Worm (Caenorhabditis elegans) whole organism, L4 larva: Measurements from ENCODE around the gene fndc-1.

Experiments used
- F37D6.2 ChIP-seq: sonication (generic microtip); optimal IDR thresholded peaks from 2 replicates; lab custom pipeline; 2016; ENCODE audit warnings: mild to moderate bottlenecking, missing genetic modification characterization, missing compliant biosample characterization
- R02D3.7 ChIP-seq: fragments of 150-350 bp; sonication (generic microtip); optimal IDR thresholded peaks from 3 replicates; lab custom pipeline; 2014; ENCODE audit warnings: missing biosample characterization, missing genetic modification characterization
- T26A8.4 ChIP-seq: fragments of 200-800 bp; sonication (Bioruptor generic); IDR thresholded peaks from 2 replicates; pipeline ENCODE4 v1.3.6; 2022; ENCODE audit warnings: missing genetic modification characterization, missing compliant biosample characterization
- Y48G9A.11 ChIP-seq: fragments of 200-800 bp; sonication (Bioruptor generic); IDR thresholded peaks from 2 replicates; pipeline ENCODE4 v1.3.6; 2022; ENCODE audit warnings: missing genetic modification reagents, missing genetic modification characterization, missing compliant biosample characterization
- Y5F2A.4 ChIP-seq: fragments of 200-800 bp; sonication (Bioruptor generic); optimal IDR thresholded peaks from 2 replicates; lab custom pipeline; 2018; ENCODE audit warnings: mild to moderate bottlenecking, missing genetic modification characterization, missing compliant biosample characterization
- Y75B8A.6 ChIP-seq: fragments of 200-800 bp; sonication (Bioruptor generic); IDR thresholded peaks from 2 replicates; pipeline ENCODE4 v1.3.6; 2022; ENCODE audit warnings: missing genetic modification reagents, missing genetic modification characterization, missing compliant biosample characterization
- ZK337.2 ChIP-seq: fragments of 200-800 bp; sonication (Bioruptor generic); IDR thresholded peaks from 2 replicates; pipeline ENCODE4 v1.3.6; 2022; ENCODE audit warnings: missing genetic modification reagents, missing genetic modification characterization, missing compliant biosample characterization
- ama-1 ChIP-seq: fragments of 150-350 bp; optimal IDR thresholded peaks from 2 replicates; lab custom pipeline; 2014; ENCODE audit warnings: inconsistent platforms, mixed read lengths
- arid-1 ChIP-seq: fragments of 200-800 bp; sonication (Bioruptor generic); conservative IDR thresholded peaks from 2 replicates; pipeline ENCODE4 v1.3.6; 2022; ENCODE audit warnings: missing genetic modification reagents, missing genetic modification characterization, missing compliant biosample characterization
- ceh-20 ChIP-seq: fragments of 200-800 bp; sonication (Bioruptor generic); IDR thresholded peaks from 2 replicates; pipeline ENCODE4 v1.3.6; 2022; ENCODE audit warnings: missing genetic modification reagents, missing genetic modification characterization, missing compliant biosample characterization
- ceh-28 ChIP-seq: fragments of 150-350 bp; optimal IDR thresholded peaks from 2 replicates; lab custom pipeline; 2014; ENCODE audit warnings: missing biosample characterization, missing genetic modification reagents, missing genetic modification characterization
- ceh-32 ChIP-seq: sonication (generic microtip); optimal IDR thresholded peaks from 2 replicates; lab custom pipeline; 2016; ENCODE audit warnings: mild to moderate bottlenecking, missing genetic modification characterization, missing compliant biosample characterization; ENCODE audit not compliant: poor library complexity
- ceh-44 ChIP-seq: fragments of 200-800 bp; sonication (Bioruptor generic); IDR thresholded peaks from 2 replicates; pipeline ENCODE4 v1.3.6; 2022; ENCODE audit warnings: missing genetic modification reagents, missing genetic modification characterization, missing compliant biosample characterization
- ceh-62 ChIP-seq: sonication (generic microtip); optimal IDR thresholded peaks from 2 replicates; lab custom pipeline; 2017; ENCODE audit warnings: missing biosample characterization, missing genetic modification characterization
- cey-2 ChIP-seq: sonication (generic microtip); optimal IDR thresholded peaks from 3 replicates; lab custom pipeline; 2017; ENCODE audit warnings: missing genetic modification characterization, mild to moderate bottlenecking, missing compliant biosample characterization, antibody characterized with exemption, borderline replicate concordance; ENCODE audit not compliant: insufficient read depth
- ctbp-1 ChIP-seq: fragments of 200-800 bp; sonication (Bioruptor generic); IDR thresholded peaks from 2 replicates; pipeline ENCODE4 v1.3.6; 2022; ENCODE audit warnings: missing genetic modification reagents, missing genetic modification characterization, missing compliant biosample characterization
- daf-16 ChIP-seq, 3 experiments: sonication (generic microtip); optimal IDR thresholded peaks; 2 replicates each; lab custom pipeline; 2016 to 2017; ENCODE audit warnings: missing genetic modification characterization in 3 of 3, missing genetic modification reagents in 3 of 3, mild to moderate bottlenecking in 2 of 3, missing compliant biosample characterization in 2 of 3, missing biosample characterization in 1 of 3, moderate library complexity in 1 of 3
- dmd-8 ChIP-seq: fragments of 200-800 bp; sonication (Bioruptor generic); IDR thresholded peaks from 2 replicates; pipeline ENCODE4 v1.3.6; 2022; ENCODE audit warnings: missing genetic modification characterization, missing compliant biosample characterization
- dpl-1 ChIP-seq: fragments of 150-350 bp; optimal IDR thresholded peaks from 2 replicates; lab custom pipeline; 2014; ENCODE audit warnings: missing biosample characterization, missing genetic modification reagents, missing genetic modification characterization
- dve-1 ChIP-seq: sonication (generic microtip); optimal IDR thresholded peaks from 2 replicates; lab custom pipeline; 2017; ENCODE audit warnings: antibody characterized with exemption, mild to moderate bottlenecking, missing genetic modification characterization, missing compliant biosample characterization; ENCODE audit not compliant: insufficient read depth
- egl-43 ChIP-seq: fragments of 200-800 bp; sonication (Bioruptor generic); IDR thresholded peaks from 2 replicates; pipeline ENCODE4 v1.3.6; 2022; ENCODE audit warnings: missing genetic modification reagents, missing genetic modification characterization, missing compliant biosample characterization
- hif-1 ChIP-seq, 2 experiments: sonication (generic microtip); optimal IDR thresholded peaks; 2 replicates each; lab custom pipeline; 2016 to 2017; ENCODE audit warnings: missing compliant biosample characterization in 2 of 2, missing genetic modification characterization in 2 of 2, missing genetic modification reagents in 2 of 2, missing genotype in 2 of 2, mild to moderate bottlenecking in 1 of 2
- hlh-30 ChIP-seq: sonication (generic microtip); optimal IDR thresholded peaks from 2 replicates; lab custom pipeline; 2017; ENCODE audit warnings: antibody characterized with exemption, mild to moderate bottlenecking, missing genetic modification characterization, missing compliant biosample characterization; ENCODE audit not compliant: insufficient read depth
- jun-1 ChIP-seq: fragments of 150-350 bp; optimal IDR thresholded peaks from 2 replicates; lab custom pipeline; 2014; ENCODE audit warnings: missing biosample characterization, missing genetic modification reagents, missing genetic modification characterization
- lin-1 ChIP-seq: fragments of 200-800 bp; sonication (Bioruptor generic); IDR thresholded peaks from 2 replicates; pipeline ENCODE4 v1.3.6; 2022; ENCODE audit warnings: missing genetic modification reagents, missing genetic modification characterization, missing compliant biosample characterization
- lin-13 ChIP-seq: fragments of 150-350 bp; optimal IDR thresholded peaks from 2 replicates; lab custom pipeline; 2014; ENCODE audit warnings: missing biosample characterization, missing genetic modification reagents, missing genetic modification characterization
- lin-39 ChIP-seq: fragments of 150-350 bp; optimal IDR thresholded peaks from 2 replicates; lab custom pipeline; 2014; ENCODE audit warnings: missing biosample characterization, missing genetic modification reagents, missing genetic modification characterization
- lir-3 ChIP-seq: sonication (generic microtip); optimal IDR thresholded peaks from 2 replicates; lab custom pipeline; 2016; ENCODE audit warnings: mild to moderate bottlenecking, missing genetic modification characterization, missing compliant biosample characterization
- madf-9 ChIP-seq: fragments of 200-800 bp; sonication (Bioruptor generic); conservative IDR thresholded peaks from 2 replicates; pipeline ENCODE4 v1.3.6; 2022; ENCODE audit warnings: missing genetic modification reagents, missing genetic modification characterization, missing compliant biosample characterization
- mes-2 ChIP-seq: sonication (generic microtip); optimal IDR thresholded peaks from 2 replicates; lab custom pipeline; 2016; ENCODE audit warnings: missing genotype, mild to moderate bottlenecking, missing genetic modification characterization, missing compliant biosample characterization; ENCODE audit not compliant: poor library complexity, severe bottlenecking
- mxl-3 ChIP-seq: fragments of 200-800 bp; sonication (Bioruptor generic); optimal IDR thresholded peaks from 2 replicates; lab custom pipeline; 2018; ENCODE audit warnings: mild to moderate bottlenecking, missing genetic modification characterization, missing compliant biosample characterization
- nhr-102 ChIP-seq: sonication (generic microtip); optimal IDR thresholded peaks from 2 replicates; lab custom pipeline; 2016; ENCODE audit warnings: mild to moderate bottlenecking, missing genetic modification characterization, moderate library complexity, missing compliant biosample characterization
- nhr-237 ChIP-seq: sonication (generic microtip); optimal IDR thresholded peaks from 2 replicates; lab custom pipeline; 2017; ENCODE audit warnings: missing biosample characterization, missing genetic modification characterization
- nhr-6 ChIP-seq: fragments of 150-350 bp; optimal IDR thresholded peaks from 2 replicates; lab custom pipeline; 2014; ENCODE audit warnings: missing biosample characterization, missing genetic modification characterization
- nhr-76 ChIP-seq: fragments of 150-350 bp; optimal IDR thresholded peaks from 2 replicates; lab custom pipeline; 2014; ENCODE audit warnings: missing biosample characterization, missing genetic modification characterization
- nhr-77 ChIP-seq: fragments of 150-350 bp; optimal IDR thresholded peaks from 2 replicates; lab custom pipeline; 2014; ENCODE audit warnings: missing biosample characterization, missing genetic modification characterization
- php-3 ChIP-seq: fragments of 200-800 bp; sonication (Bioruptor generic); IDR thresholded peaks from 2 replicates; pipeline ENCODE4 v1.3.6; 2022; ENCODE audit warnings: missing genetic modification reagents, missing genetic modification characterization, missing compliant biosample characterization
- pqm-1 ChIP-seq: sonication (generic microtip); optimal IDR thresholded peaks from 2 replicates; lab custom pipeline; 2017; ENCODE audit warnings: missing biosample characterization, missing genetic modification characterization
- rbr-2 ChIP-seq: sonication (generic microtip); optimal IDR thresholded peaks from 2 replicates; lab custom pipeline; 2016; ENCODE audit warnings: missing genotype, missing genetic modification characterization, missing compliant biosample characterization
- sdz-12 ChIP-seq: fragments of 200-800 bp; sonication (Bioruptor generic); optimal IDR thresholded peaks from 2 replicates; lab custom pipeline; 2018; ENCODE audit warnings: mild to moderate bottlenecking, missing genetic modification characterization, missing compliant biosample characterization
- set-16 ChIP-seq: fragments of 200-800 bp; sonication (Bioruptor generic); IDR thresholded peaks from 2 replicates; pipeline ENCODE4 v1.3.6; 2022; ENCODE audit warnings: missing genetic modification reagents, missing genetic modification characterization, missing compliant biosample characterization
- skn-1 ChIP-seq: fragments of 150-350 bp; optimal IDR thresholded peaks from 2 replicates; lab custom pipeline; 2014; ENCODE audit warnings: missing biosample characterization, missing genetic modification characterization
- tag-97 ChIP-seq: fragments of 200-800 bp; sonication (Bioruptor generic); IDR thresholded peaks from 2 replicates; pipeline ENCODE4 v1.3.6; 2022; ENCODE audit warnings: missing genetic modification characterization, missing compliant biosample characterization
- unc-130 ChIP-seq: sonication (generic microtip); optimal IDR thresholded peaks from 2 replicates; lab custom pipeline; 2016; ENCODE audit warnings: missing genetic modification reagents, missing genetic modification characterization, missing compliant biosample characterization
- unc-62 ChIP-seq, 3 experiments: fragments of 150-350 bp in 1 of 3; sonication (generic microtip); optimal IDR thresholded peaks in 2 of 3; peaks in 1 of 3; 1 replicate in 1 of 3; 2 replicates in 2 of 3; lab custom pipeline; 2014 to 2017; ENCODE audit warnings: missing biosample characterization in 3 of 3, missing genetic modification characterization in 3 of 3, missing genetic modification reagents in 3 of 3, missing genotype in 1 of 3
- vab-7 ChIP-seq: fragments of 200-800 bp; sonication (Bioruptor generic); IDR thresholded peaks from 2 replicates; pipeline ENCODE4 v1.3.6; 2022; ENCODE audit warnings: missing genetic modification reagents, missing genetic modification characterization, missing compliant biosample characterization
- zag-1 ChIP-seq: fragments of 150-350 bp; optimal IDR thresholded peaks from 2 replicates; lab custom pipeline; 2014; ENCODE audit warnings: missing biosample characterization, missing genetic modification characterization
- zfp-2 ChIP-seq: sonication (generic microtip); optimal IDR thresholded peaks from 2 replicates; lab custom pipeline; 2016; ENCODE audit warnings: mild to moderate bottlenecking, missing genetic modification characterization, missing compliant biosample characterization
- zip-11 ChIP-seq: fragments of 200-800 bp; sonication (Bioruptor generic); IDR thresholded peaks from 2 replicates; pipeline ENCODE4 v1.3.6; 2022; ENCODE audit warnings: missing genetic modification characterization, missing compliant biosample characterization
- ztf-7 ChIP-seq: fragments of 150-350 bp; optimal IDR thresholded peaks from 2 replicates; lab custom pipeline; 2014; ENCODE audit warnings: missing biosample characterization, missing genetic modification characterization

Gene fndc-1

DNA sequence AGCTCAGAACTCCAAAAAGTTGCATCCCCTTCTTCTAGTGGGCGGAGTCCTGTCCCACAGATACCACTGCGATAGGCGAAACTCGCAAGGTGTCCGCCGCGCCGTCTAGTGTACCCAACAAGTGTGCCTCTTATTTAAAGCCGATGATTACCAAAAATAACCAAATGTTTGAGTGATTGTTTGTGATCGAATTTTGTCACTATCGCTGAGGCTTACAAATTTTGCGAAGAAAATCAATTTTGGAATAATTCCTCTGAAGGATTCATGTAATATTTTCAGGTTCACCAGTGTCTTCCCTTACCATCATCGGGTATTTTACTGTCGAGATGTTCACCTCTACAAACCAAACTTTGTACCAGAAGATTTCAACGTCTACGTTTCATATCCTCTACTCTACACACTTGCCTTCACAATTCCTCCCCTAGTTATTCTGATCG is 13.1 kb downstream of the fndc-1 start (continued):
- TF ChIP-seq zag-1 (tag; lab: Kevin White, UChicago) (no peak), rbr-2 (tag; lab: Kevin White, UChicago) (peak; percentile 60), nhr-77 (tag; lab: Kevin White, UChicago) (peak; percentile 47), skn-1 (no peak), hif-1 (tag; optimal IDR thresholded peaks at IDR 0.05; lab: Kevin White, UChicago) (no peak), ceh-20 (0 out of 2 replicates have a peak, but pooled peaks have one; percentile 21), R02D3.7 (tag; lab: Kevin White, UChicago) (no peak), dpl-1 (peak; percentile 55), lin-1 (GFP tag; lab: Robert Waterston, UW) (no peak), madf-9 (GFP tag; lab: Robert Waterston, UW) (no peak), zip-11 (GFP tag; lab: Robert Waterston, UW) (no peak), Y75B8A.6 (0 out of 2 replicates have a peak, but pooled peaks have one; percentile 34), ceh-62 (no peak), mxl-3 (peak; percentile 71), unc-130 (GFP tag; lab: Kevin White, UChicago) (peak; percentile 27), cey-2 (tag; lab: Kevin White, UChicago) (no peak), ama-1 (peak; percentile 98), ceh-44 (GFP tag; lab: Robert Waterston, UW) (peak; percentile 96), egl-43 (GFP tag; lab: Robert Waterston, UW) (no peak), sdz-12 (GFP tag; lab: Kevin White, UChicago) (no peak), nhr-6 (tag; lab: Kevin White, UChicago) (peak; percentile 71), lin-13 (GFP tag; lab: Kevin White, UChicago) (peak; percentile 82), Y5F2A.4 (GFP tag; lab: Kevin White, UChicago) (no peak), F37D6.2 (tag; lab: Kevin White, UChicago) (peak; percentile 6), zfp-2 (tag; lab: Kevin White, UChicago) (no peak), tag-97 (no peak), nhr-102 (tag; lab: Kevin White, UChicago) (peak; percentile 86), lir-3 (no peak), jun-1 (tag; lab: Kevin White, UChicago) (no peak), Y48G9A.11 (GFP tag; lab: Robert Waterston, UW) (peak; percentile 76), set-16 (no peak), nhr-76 (tag; lab: Kevin White, UChicago) (no peak), dve-1 (peak; percentile 85), nhr-237 (tag; lab: Kevin White, UChicago) (peak; percentile 34), dmd-8 (GFP tag; lab: Robert Waterston, UW) (no peak), mes-2 (tag; lab: Kevin White, UChicago) (peak; percentile 89), ztf-7 (tag; lab: Kevin White, UChicago) (peak; percentile 31), ZK337.2 (GFP tag; lab: Robert Waterston, UW) (no peak), vab-7 (GFP tag; lab: Robert Waterston, UW) (0 out of 2 replicates have a peak, but pooled peaks have one; percentile 5), pqm-1 (tag; lab: Kevin White, UChicago) (peak; percentile 41), daf-16 (GFP tag; optimal IDR thresholded peaks at IDR 0.05; lab: Kevin White, UChicago) (peak; percentile 60 to 64), daf-16 (tag; optimal IDR thresholded peaks at IDR 0.05; lab: Kevin White, UChicago) (peak; percentile 92), hlh-30 (tag; lab: Kevin White, UChicago) (peak; percentile 61), unc-62 (GFP tag; optimal IDR thresholded peaks at IDR 0.05 in 1 of 2; lab: Kevin White, UChicago) (no peak), unc-62 (tag; optimal IDR thresholded peaks at IDR 0.05; lab: Kevin White, UChicago) (no peak), ctbp-1 (GFP tag; lab: Robert Waterston, UW) (no peak), arid-1 (GFP tag; lab: Robert Waterston, UW) (0 out of 2 replicates have a peak, but pooled peaks have one; percentile 51), lin-39 (no peak), php-3 (GFP tag; lab: Robert Waterston, UW) (peak; percentile 64; the same call in 1 of the 2 replicates), ceh-28 (tag; lab: Kevin White, UChicago) (no peak), T26A8.4 (peak; percentile 93), ceh-32 (no peak)
